Worm (Caenorhabditis elegans) whole organism, L4 larva: ENCODE measurements around the gene Y54F10BM.3.

Experiments used
- F10B5.3 ChIP-seq: sonication (generic microtip); optimal IDR thresholded peaks from 2 replicates; lab custom pipeline; 2016; ENCODE audit warnings: mild to moderate bottlenecking, missing genetic modification characterization, missing compliant biosample characterization
- F44E2.7 ChIP-seq: fragments of 200-800 bp; sonication (Bioruptor generic); IDR thresholded peaks from 2 replicates; pipeline ENCODE4 v2.1.2; 2022; ENCODE audit warnings: missing genetic modification characterization, missing compliant biosample characterization
- T20F7.1 ChIP-seq: fragments of 200-800 bp; sonication (Bioruptor generic); optimal IDR thresholded peaks from 2 replicates; lab custom pipeline; 2018; ENCODE audit warnings: mild to moderate bottlenecking, missing genetic modification characterization, missing compliant biosample characterization
- Y105C5A.15 ChIP-seq: fragments of 200-800 bp; sonication (Bioruptor generic); IDR thresholded peaks from 2 replicates; pipeline ENCODE4 v1.3.6; 2022; ENCODE audit warnings: missing genetic modification characterization, missing compliant biosample characterization
- Y48G9A.11 ChIP-seq: fragments of 200-800 bp; sonication (Bioruptor generic); IDR thresholded peaks from 2 replicates; pipeline ENCODE4 v1.3.6; 2022; ENCODE audit warnings: missing genetic modification reagents, missing genetic modification characterization, missing compliant biosample characterization
- Y75B8A.6 ChIP-seq: fragments of 200-800 bp; sonication (Bioruptor generic); IDR thresholded peaks from 2 replicates; pipeline ENCODE4 v1.3.6; 2022; ENCODE audit warnings: missing genetic modification reagents, missing genetic modification characterization, missing compliant biosample characterization
- ZK337.2 ChIP-seq: fragments of 200-800 bp; sonication (Bioruptor generic); IDR thresholded peaks from 2 replicates; pipeline ENCODE4 v1.3.6; 2022; ENCODE audit warnings: missing genetic modification reagents, missing genetic modification characterization, missing compliant biosample characterization
- ZK546.5 ChIP-seq, 2 experiments: sonication (generic microtip); optimal IDR thresholded peaks; 2 replicates each; lab custom pipeline; 2017; ENCODE audit warnings: missing biosample characterization in 2 of 2, missing genetic modification characterization in 2 of 2
- aha-1 ChIP-seq: fragments of 150-350 bp; peaks from one replicate; lab custom pipeline; 2014; ENCODE audit warnings: missing biosample characterization, missing genetic modification characterization
- attf-4 ChIP-seq: sonication (generic microtip); optimal IDR thresholded peaks from 3 replicates; lab custom pipeline; 2017; ENCODE audit warnings: missing biosample characterization, missing genetic modification characterization
- ceh-28 ChIP-seq: fragments of 150-350 bp; optimal IDR thresholded peaks from 2 replicates; lab custom pipeline; 2014; ENCODE audit warnings: missing biosample characterization, missing genetic modification reagents, missing genetic modification characterization
- ceh-44 ChIP-seq: fragments of 200-800 bp; sonication (Bioruptor generic); IDR thresholded peaks from 2 replicates; pipeline ENCODE4 v1.3.6; 2022; ENCODE audit warnings: missing genetic modification reagents, missing genetic modification characterization, missing compliant biosample characterization
- ces-1 ChIP-seq: fragments of 150-350 bp; sonication (generic microtip); optimal IDR thresholded peaks from 4 replicates; lab custom pipeline; 2014; ENCODE audit warnings: missing biosample characterization, missing genetic modification reagents, missing genetic modification characterization
- cey-2 ChIP-seq: sonication (generic microtip); optimal IDR thresholded peaks from 3 replicates; lab custom pipeline; 2017; ENCODE audit warnings: missing genetic modification characterization, mild to moderate bottlenecking, missing compliant biosample characterization, antibody characterized with exemption, borderline replicate concordance; ENCODE audit not compliant: insufficient read depth
- dmd-8 ChIP-seq: fragments of 200-800 bp; sonication (Bioruptor generic); IDR thresholded peaks from 2 replicates; pipeline ENCODE4 v1.3.6; 2022; ENCODE audit warnings: missing genetic modification characterization, missing compliant biosample characterization
- dpl-1 ChIP-seq: fragments of 150-350 bp; optimal IDR thresholded peaks from 2 replicates; lab custom pipeline; 2014; ENCODE audit warnings: missing biosample characterization, missing genetic modification reagents, missing genetic modification characterization
- egl-43 ChIP-seq: fragments of 200-800 bp; sonication (Bioruptor generic); IDR thresholded peaks from 2 replicates; pipeline ENCODE4 v1.3.6; 2022; ENCODE audit warnings: missing genetic modification reagents, missing genetic modification characterization, missing compliant biosample characterization
- fkh-10 ChIP-seq: fragments of 150-350 bp; optimal IDR thresholded peaks from 2 replicates; lab custom pipeline; 2014; ENCODE audit warnings: missing biosample characterization, missing genetic modification reagents, missing genetic modification characterization
- fos-1 ChIP-seq: fragments of 150-350 bp; optimal IDR thresholded peaks from 2 replicates; lab custom pipeline; 2014; ENCODE audit warnings: missing biosample characterization, missing genetic modification characterization
- gei-8 ChIP-seq: fragments of 200-800 bp; sonication (Bioruptor generic); optimal IDR thresholded peaks from 2 replicates; lab custom pipeline; 2018; ENCODE audit warnings: mild to moderate bottlenecking, missing genetic modification characterization, missing compliant biosample characterization
- hlh-30 ChIP-seq: sonication (generic microtip); optimal IDR thresholded peaks from 2 replicates; lab custom pipeline; 2017; ENCODE audit warnings: antibody characterized with exemption, mild to moderate bottlenecking, missing genetic modification characterization, missing compliant biosample characterization; ENCODE audit not compliant: insufficient read depth
- hmg-1.1 ChIP-seq: fragments of 200-800 bp; sonication (Bioruptor generic); IDR thresholded peaks from 2 replicates; pipeline ENCODE4 v1.3.6; 2022; ENCODE audit warnings: missing genetic modification reagents, missing genetic modification characterization, missing compliant biosample characterization
- lin-13 ChIP-seq: fragments of 150-350 bp; optimal IDR thresholded peaks from 2 replicates; lab custom pipeline; 2014; ENCODE audit warnings: missing biosample characterization, missing genetic modification reagents, missing genetic modification characterization
- lin-38 ChIP-seq: fragments of 200-800 bp; sonication (Bioruptor generic); IDR thresholded peaks from 2 replicates; pipeline ENCODE4 v1.3.6; 2022; ENCODE audit warnings: missing genetic modification reagents, missing genetic modification characterization, missing compliant biosample characterization
- lsy-2 ChIP-seq, 2 experiments: fragments of 150-350 bp in 1 of 2; sonication (generic microtip) in 1 of 2; optimal IDR thresholded peaks; 2 replicates each; lab custom pipeline; 2014 to 2017; ENCODE audit warnings: missing biosample characterization in 2 of 2, missing genetic modification characterization in 2 of 2
- nhr-25 ChIP-seq: sonication (generic microtip); optimal IDR thresholded peaks from 2 replicates; lab custom pipeline; 2017; ENCODE audit warnings: missing genetic modification characterization, mild to moderate bottlenecking, missing compliant biosample characterization, antibody characterized with exemption, moderate library complexity, borderline replicate concordance; ENCODE audit not compliant: insufficient read depth
- nhr-41 ChIP-seq: fragments of 200-800 bp; sonication (Bioruptor generic); IDR thresholded peaks from 2 replicates; pipeline ENCODE4 v1.3.6; 2022; ENCODE audit warnings: missing genetic modification reagents, missing genetic modification characterization, missing compliant biosample characterization
- nhr-42 ChIP-seq: fragments of 200-800 bp; sonication (Bioruptor generic); IDR thresholded peaks from 2 replicates; pipeline ENCODE4 v1.3.6; 2022; ENCODE audit warnings: missing genetic modification characterization, missing compliant biosample characterization
- php-3 ChIP-seq: fragments of 200-800 bp; sonication (Bioruptor generic); IDR thresholded peaks from 2 replicates; pipeline ENCODE4 v1.3.6; 2022; ENCODE audit warnings: missing genetic modification reagents, missing genetic modification characterization, missing compliant biosample characterization
- sdz-12 ChIP-seq: fragments of 200-800 bp; sonication (Bioruptor generic); optimal IDR thresholded peaks from 2 replicates; lab custom pipeline; 2018; ENCODE audit warnings: mild to moderate bottlenecking, missing genetic modification characterization, missing compliant biosample characterization
- set-16 ChIP-seq: fragments of 200-800 bp; sonication (Bioruptor generic); IDR thresholded peaks from 2 replicates; pipeline ENCODE4 v1.3.6; 2022; ENCODE audit warnings: missing genetic modification reagents, missing genetic modification characterization, missing compliant biosample characterization
- snpc-4 ChIP-seq: fragments of 150-350 bp; optimal IDR thresholded peaks from 2 replicates; lab custom pipeline; 2014; ENCODE audit warnings: missing biosample characterization, missing genetic modification characterization
- spr-1 ChIP-seq: sonication (generic microtip); optimal IDR thresholded peaks from 2 replicates; lab custom pipeline; 2016; ENCODE audit warnings: mild to moderate bottlenecking, missing genetic modification characterization, missing compliant biosample characterization
- unc-62 ChIP-seq, 3 experiments: fragments of 150-350 bp in 1 of 3; sonication (generic microtip); optimal IDR thresholded peaks in 2 of 3; peaks in 1 of 3; 1 replicate in 1 of 3; 2 replicates in 2 of 3; lab custom pipeline; 2014 to 2017; ENCODE audit warnings: missing biosample characterization in 3 of 3, missing genetic modification characterization in 3 of 3, missing genetic modification reagents in 3 of 3, missing genotype in 1 of 3
- vab-7 ChIP-seq: fragments of 200-800 bp; sonication (Bioruptor generic); IDR thresholded peaks from 2 replicates; pipeline ENCODE4 v1.3.6; 2022; ENCODE audit warnings: missing genetic modification reagents, missing genetic modification characterization, missing compliant biosample characterization
- zag-1 ChIP-seq: fragments of 150-350 bp; optimal IDR thresholded peaks from 2 replicates; lab custom pipeline; 2014; ENCODE audit warnings: missing biosample characterization, missing genetic modification characterization
- zfp-3 ChIP-seq: fragments of 200-800 bp; sonication (Bioruptor generic); conservative IDR thresholded peaks from 2 replicates; pipeline ENCODE4 v1.3.6; 2022; ENCODE audit warnings: missing genetic modification reagents, missing genetic modification characterization, missing compliant biosample characterization
- zip-2 ChIP-seq: fragments of 150-350 bp; optimal IDR thresholded peaks from 2 replicates; lab custom pipeline; 2014; ENCODE audit warnings: missing biosample characterization, missing genetic modification characterization
- ztf-7 ChIP-seq: fragments of 150-350 bp; optimal IDR thresholded peaks from 2 replicates; lab custom pipeline; 2014; ENCODE audit warnings: missing biosample characterization, missing genetic modification characterization

Gene Y54F10BM.3

ce11 chrIII:2324703-2325102 is 42.9 kb downstream of the Y54F10BM.3 start:
- TF ChIP-seq nhr-25 (tag; lab: Kevin White, UChicago) (no peak), ZK546.5 (tag; optimal IDR thresholded peaks at IDR 0.05; lab: Kevin White, UChicago) (no peak), aha-1 (tag; lab: Kevin White, UChicago) (no peak), hlh-30 (no peak), Y75B8A.6 (GFP tag; lab: Robert Waterston, UW) (no peak), zag-1 (tag; lab: Kevin White, UChicago) (no peak), ceh-44 (no peak), hmg-1.1 (GFP tag; lab: Robert Waterston, UW) (no peak), set-16 (GFP tag; lab: Robert Waterston, UW) (no peak), ZK337.2 (no peak), ces-1 (GFP tag; lab: Kevin White, UChicago) (no peak)

ce11 chrIII:2328612-2329011 is 46.8 kb downstream of the Y54F10BM.3 start:
- TF ChIP-seq lin-13 (no peak), ceh-28 (peak; percentile 85), unc-62 (GFP tag; optimal IDR thresholded peaks at IDR 0.05 in 1 of 2; lab: Kevin White, UChicago) (peak in 1 of 2 experiments; percentile 61), unc-62 (tag; optimal IDR thresholded peaks at IDR 0.05; lab: Kevin White, UChicago) (no peak)

- TF ChIP-seq unc-62 (GFP tag; optimal IDR thresholded peaks at IDR 0.05 in 1 of 2; lab: Kevin White, UChicago) (peak in 1 of 2 experiments; percentile 94), unc-62 (tag; optimal IDR thresholded peaks at IDR 0.05; lab: Kevin White, UChicago) (no peak), F44E2.7 (no peak)
These were observed 47.5 kb downstream of the Y54F10BM.3 start, which contains the start of gene Y54F10BM.12 for ce11 chrIII:2329336-2329735. Gene Y54F10BM.12 (minus strand): TSS chrIII:2329679.

DNA sequence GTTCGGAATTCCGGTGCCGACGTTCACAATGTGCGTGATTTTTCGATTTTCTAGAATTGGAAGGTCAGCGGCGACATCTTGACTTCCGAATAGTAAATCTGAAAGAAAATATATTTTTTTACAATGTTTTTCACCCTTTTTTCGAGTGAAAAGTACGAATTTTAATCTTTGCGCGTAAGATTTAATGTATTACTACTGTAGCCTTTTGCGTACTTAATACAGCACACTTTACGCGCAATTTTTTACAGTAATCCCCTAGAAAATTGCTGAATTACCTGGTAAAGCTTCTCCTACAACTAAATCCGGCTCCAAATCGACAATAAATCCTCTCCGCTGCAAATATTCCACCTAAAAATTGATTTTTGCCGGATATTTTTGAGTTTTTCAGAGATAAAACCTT is 48.6 kb downstream of the Y54F10BM.3 start:
- TF ChIP-seq zag-1 (tag; lab: Kevin White, UChicago), result no peak
- no peak for TF ChIP-seq sdz-12 (GFP tag; lab: Kevin White, UChicago)
- no peak for TF ChIP-seq vab-7 (GFP tag; lab: Robert Waterston, UW)
- no peak for TF ChIP-seq Y105C5A.15 (GFP tag; lab: Robert Waterston, UW)
- no peak for TF ChIP-seq egl-43 (GFP tag; lab: Robert Waterston, UW)
- no peak for TF ChIP-seq ces-1 (GFP tag; lab: Kevin White, UChicago)
- TF ChIP-seq nhr-41 (GFP tag; lab: Robert Waterston, UW), result no peak
- no peak for TF ChIP-seq fos-1 (tag; lab: Kevin White, UChicago)
- TF ChIP-seq Y75B8A.6 (GFP tag; lab: Robert Waterston, UW), result no peak
- no peak for TF ChIP-seq zfp-3
- TF ChIP-seq F10B5.3, result no peak
- TF ChIP-seq snpc-4 (tag; lab: Kevin White, UChicago), result no peak
- TF ChIP-seq nhr-42 (GFP tag; lab: Robert Waterston, UW), result no peak
- no peak for TF ChIP-seq T20F7.1
- no peak for TF ChIP-seq fkh-10 (GFP tag; lab: Kevin White, UChicago)
- no peak for TF ChIP-seq ztf-7 (tag; lab: Kevin White, UChicago)
- no peak for TF ChIP-seq zip-2 (tag; lab: Kevin White, UChicago)
- TF ChIP-seq cey-2, result no peak
- no peak for TF ChIP-seq attf-4
- TF ChIP-seq dmd-8 (GFP tag; lab: Robert Waterston, UW), result no peak

ce11 chrIII:2331033-2331625 is 49.3 kb downstream of the Y54F10BM.3 start, which contains the start of the genes Y54F10BM.13 and ppm-1.D:
Gene Y54F10BM.13 (minus strand): TSS chrIII:2331083.
Gene ppm-1.D (plus strand): TSS chrIII:2331572.
- TF ChIP-seq hlh-30 (peak; percentile 29), dpl-1 (GFP tag; lab: Kevin White, UChicago) (peak; percentile 85), hmg-1.1 (GFP tag; lab: Robert Waterston, UW) (0 out of 2 replicates have a peak, but pooled peaks have one; percentile 42), spr-1 (tag; lab: Kevin White, UChicago) (no peak), php-3 (GFP tag; lab: Robert Waterston, UW) (no peak), lsy-2 (tag; optimal IDR thresholded peaks at IDR 0.05; lab: Kevin White, UChicago) (peak in 1 of 2 experiments; percentile 21), Y48G9A.11 (peak; percentile 43; the same call in 1 of the 2 replicates), gei-8 (GFP tag; lab: Kevin White, UChicago) (no peak), unc-62 (GFP tag; optimal IDR thresholded peaks at IDR 0.05 in 1 of 2; lab: Kevin White, UChicago) (no peak), unc-62 (tag; optimal IDR thresholded peaks at IDR 0.05; lab: Kevin White, UChicago) (no peak), lin-38 (peak; percentile 92)
- TF ChIP-seq, all 104 proteins: peak for 6
